Worm (Caenorhabditis elegans) whole organism, late embryonic: ENCODE measurements around the gene sax-1.

ENCODE experiments used
- K09A11.1 ChIP-seq: sonication (generic microtip); optimal IDR thresholded peaks from 2 replicates; lab custom pipeline; 2017; ENCODE audit warnings: antibody characterized with exemption, mild to moderate bottlenecking, missing genetic modification characterization, missing compliant biosample characterization; ENCODE audit not compliant: insufficient read depth
- ahr-1 ChIP-seq: sonication (generic microtip); optimal IDR thresholded peaks from 2 replicates; lab custom pipeline; 2016; ENCODE audit warnings: missing genetic modification characterization, missing compliant biosample characterization
- ceh-34 ChIP-seq: sonication (generic microtip); optimal IDR thresholded peaks from 2 replicates; lab custom pipeline; 2016; ENCODE audit warnings: mild to moderate bottlenecking, missing genetic modification characterization, missing compliant biosample characterization
- gmeb-2 ChIP-seq: sonication (generic microtip); optimal IDR thresholded peaks from 2 replicates; lab custom pipeline; 2016; ENCODE audit warnings: missing genetic modification characterization, inconsistent platforms, missing compliant biosample characterization
- pat-9 ChIP-seq: fragments of 200-800 bp; sonication (Bioruptor generic); optimal IDR thresholded peaks from 2 replicates; lab custom pipeline; 2018; ENCODE audit warnings: mild to moderate bottlenecking, missing genetic modification characterization, moderate library complexity, missing compliant biosample characterization
- pax-1 ChIP-seq: fragments of 150-350 bp; optimal IDR thresholded peaks from 2 replicates; lab custom pipeline; 2014; ENCODE audit warnings: missing biosample characterization, missing genetic modification characterization
- pha-4 ChIP-seq: fragments of 150-350 bp; optimal IDR thresholded peaks from 2 replicates; lab custom pipeline; 2018; ENCODE audit warnings: missing biosample characterization, missing genetic modification reagents, missing genetic modification characterization
- rnt-1 ChIP-seq: sonication (generic microtip); optimal IDR thresholded peaks from 2 replicates; lab custom pipeline; 2016; ENCODE audit warnings: missing genetic modification characterization, missing compliant biosample characterization
- tbx-7 ChIP-seq: sonication (generic microtip); optimal IDR thresholded peaks from 2 replicates; lab custom pipeline; 2016; ENCODE audit warnings: missing genotype, missing genetic modification characterization, missing compliant biosample characterization
- ttx-3 ChIP-seq: sonication (generic microtip); optimal IDR thresholded peaks from 2 replicates; lab custom pipeline; 2016; ENCODE audit warnings: missing genetic modification reagents, missing genetic modification characterization, missing compliant biosample characterization
- unc-55 ChIP-seq: sonication (generic microtip); optimal IDR thresholded peaks from 2 replicates; lab custom pipeline; 2017; ENCODE audit warnings: missing biosample characterization, missing genetic modification reagents, missing genetic modification characterization
- unc-86 ChIP-seq: sonication (generic microtip); optimal IDR thresholded peaks from 2 replicates; lab custom pipeline; 2016; ENCODE audit warnings: missing genetic modification characterization, missing compliant biosample characterization
- ztf-16 ChIP-seq: sonication (generic microtip); optimal IDR thresholded peaks from 2 replicates; lab custom pipeline; 2017; ENCODE audit warnings: missing genetic modification characterization, missing compliant biosample characterization

ce11 chrX:3617218-3617617 lies 32.7 kb downstream of the sax-1 start, which contains the start of gene del-9:
- TF ChIP-seq gmeb-2 (no peak), K09A11.1 (tag; lab: Kevin White, UChicago) (no peak), ztf-16 (tag; lab: Kevin White, UChicago) (no peak), ahr-1 (tag; lab: Kevin White, UChicago) (no peak), unc-55 (no peak), pat-9 (tag; lab: Kevin White, UChicago) (no peak), ttx-3 (tag; lab: Kevin White, UChicago) (no peak), rnt-1 (no peak), ceh-34 (tag; lab: Kevin White, UChicago) (no peak), unc-86 (no peak), pax-1 (tag; lab: Kevin White, UChicago) (no peak), pha-4 (tag; lab: Kevin White, UChicago) (no peak), tbx-7 (no peak)
